Fruit fly (Drosophila melanogaster) whole organism, embryonic: Measurements from ENCODE around the gene CG16779.

Experiments used
- Bgb ChIP-seq: fragments of 200-800 bp; sonication (Bioruptor generic); IDR thresholded peaks from 2 replicates; pipeline ENCODE4 v1.3.6; 2022; ENCODE audit warnings: missing biosample characterization, missing genetic modification characterization; ENCODE audit not compliant: partially characterized antibody
- CG10209 ChIP-seq: fragments of 200-800 bp; sonication (Bioruptor generic); optimal IDR thresholded peaks from 3 replicates; lab custom pipeline; 2017; ENCODE audit warnings: missing biosample characterization, mild to moderate bottlenecking, missing genetic modification characterization, missing genetic modification reagents
- CG12299 ChIP-seq: fragments of 200-800 bp; sonication (Bioruptor generic); optimal IDR thresholded peaks from 2 replicates; lab custom pipeline; 2018; ENCODE audit warnings: missing biosample characterization, mild to moderate bottlenecking, missing genetic modification characterization
- CG12744 ChIP-seq: fragments of 200-800 bp; sonication (Bioruptor generic); optimal IDR thresholded peaks from 2 replicates; lab custom pipeline; 2016; ENCODE audit warnings: missing biosample characterization, missing genetic modification characterization
- CG12942 ChIP-seq: fragments of 200-800 bp; sonication (Bioruptor generic); optimal IDR thresholded peaks from 3 replicates; lab custom pipeline; 2016; ENCODE audit warnings: missing biosample characterization, missing genetic modification characterization
- CG14441 ChIP-seq: fragments of 200-800 bp; sonication (Bioruptor generic); IDR thresholded peaks from 2 replicates; pipeline ENCODE4 v1.3.6; 2022; ENCODE audit warnings: missing biosample characterization, missing genetic modification characterization
- CG15696 ChIP-seq: fragments of 200-800 bp; sonication (Bioruptor generic); optimal IDR thresholded peaks from 2 replicates; lab custom pipeline; 2019; ENCODE audit warnings: missing biosample characterization, mild to moderate bottlenecking, missing genetic modification characterization, moderate library complexity
- CG17328 ChIP-seq: fragments of 200-800 bp; sonication (Bioruptor generic); IDR thresholded peaks from 2 replicates; pipeline ENCODE4 v1.3.6; 2022; ENCODE audit warnings: missing biosample characterization, missing genetic modification characterization
- CG18764 ChIP-seq: fragments of 200-800 bp; sonication (Bioruptor generic); optimal IDR thresholded peaks from 3 replicates; lab custom pipeline; 2016; ENCODE audit warnings: missing biosample characterization, missing genetic modification characterization
- CG30403 ChIP-seq: fragments of 200-800 bp; sonication (Bioruptor generic); optimal IDR thresholded peaks from 3 replicates; lab custom pipeline; 2016; ENCODE audit warnings: missing biosample characterization, missing genetic modification characterization
- CG3847 ChIP-seq: fragments of 200-800 bp; sonication (Bioruptor generic); IDR thresholded peaks from 2 replicates; pipeline ENCODE4 v1.3.6; 2022; ENCODE audit warnings: missing biosample characterization, missing genetic modification characterization
- CG4404 ChIP-seq: fragments of 200-800 bp; sonication (Bioruptor generic); IDR thresholded peaks from 2 replicates; pipeline ENCODE4 v1.3.6; 2022; ENCODE audit warnings: missing biosample characterization, missing genetic modification characterization
- CG5180 ChIP-seq: fragments of 200-800 bp; sonication (Bioruptor generic); optimal IDR thresholded peaks from 3 replicates; lab custom pipeline; 2017; ENCODE audit warnings: missing biosample characterization, missing genetic modification characterization, mild to moderate bottlenecking, moderate library complexity, missing genetic modification reagents
- CG6654 ChIP-seq: fragments of 200-800 bp; sonication (Bioruptor generic); optimal IDR thresholded peaks from 2 replicates; lab custom pipeline; 2017; ENCODE audit warnings: missing biosample characterization, mild to moderate bottlenecking, missing genetic modification characterization
- CG8290 ChIP-seq, 3 experiments: fragments of 200-800 bp; sonication (Bioruptor generic); optimal IDR thresholded peaks; 2 replicates each; lab custom pipeline; 2016 to 2019; ENCODE audit warnings: missing biosample characterization in 3 of 3, missing genetic modification characterization in 3 of 3, mild to moderate bottlenecking in 2 of 3, moderate library complexity in 1 of 3
- CG8359 ChIP-seq: fragments of 200-800 bp; sonication (Bioruptor generic); optimal IDR thresholded peaks from 2 replicates; lab custom pipeline; 2017; ENCODE audit warnings: missing biosample characterization, mild to moderate bottlenecking, missing genetic modification characterization, borderline replicate concordance
- Dip3 ChIP-seq: fragments of 200-800 bp; sonication (Bioruptor generic); optimal IDR thresholded peaks from 3 replicates; lab custom pipeline; 2016; ENCODE audit warnings: missing biosample characterization, missing genetic modification characterization
- Dll ChIP-seq: fragments of 200-800 bp; sonication (Bioruptor generic); IDR thresholded peaks from 4 replicates; pipeline ENCODE4 v1.3.6; 2022; ENCODE audit warnings: missing biosample characterization, missing genetic modification characterization; ENCODE audit not compliant: partially characterized antibody
- HLH3B ChIP-seq: fragments of 200-800 bp; sonication (Bioruptor generic); IDR thresholded peaks from 2 replicates; pipeline ENCODE4 v1.3.6; 2022; ENCODE audit warnings: missing biosample characterization, missing genetic modification characterization
- Hmr ChIP-seq: fragments of 200-800 bp; sonication (Bioruptor generic); optimal IDR thresholded peaks from 3 replicates; lab custom pipeline; 2017; ENCODE audit warnings: mild to moderate bottlenecking, missing biosample characterization, missing genetic modification reagents, missing genetic modification characterization
- Hsf ChIP-seq: fragments of 200-800 bp; sonication (Bioruptor generic); optimal IDR thresholded peaks from 3 replicates; lab custom pipeline; 2016; ENCODE audit warnings: missing biosample characterization, missing genetic modification characterization
- Lim3 ChIP-seq: fragments of 200-800 bp; sonication (Bioruptor generic); IDR thresholded peaks from 2 replicates; pipeline ENCODE4 v1.3.6; 2022; ENCODE audit warnings: missing biosample characterization, missing genetic modification characterization
- MTF-1 ChIP-seq: fragments of 200-800 bp; sonication (Bioruptor generic); optimal IDR thresholded peaks from 2 replicates; lab custom pipeline; 2018; ENCODE audit warnings: missing biosample characterization, mild to moderate bottlenecking, missing genetic modification characterization, borderline replicate concordance
- Meics ChIP-seq: fragments of 200-800 bp; sonication (Bioruptor generic); optimal IDR thresholded peaks from 2 replicates; lab custom pipeline; 2017; ENCODE audit warnings: missing biosample characterization, mild to moderate bottlenecking, missing genetic modification characterization
- NC2β ChIP-seq: fragments of 200-800 bp; sonication (Bioruptor generic); optimal IDR thresholded peaks from 2 replicates; lab custom pipeline; 2016; ENCODE audit warnings: missing biosample characterization, missing genetic modification characterization
- Opbp ChIP-seq: fragments of 200-800 bp; sonication (Bioruptor generic); IDR thresholded peaks from 3 replicates; pipeline ENCODE4 v1.3.6; 2022; ENCODE audit warnings: missing biosample characterization, missing genetic modification characterization; ENCODE audit not compliant: partially characterized antibody
- Tbp ChIP-seq: fragments of >200 bp; optimal IDR thresholded peaks from 2 replicates; lab custom pipeline; 2018; ENCODE audit warnings: missing biosample characterization, missing genetic modification characterization
- bbx ChIP-seq: fragments of 200-800 bp; sonication (Bioruptor generic); IDR thresholded peaks from 2 replicates; pipeline ENCODE4 v1.3.6; 2022; ENCODE audit warnings: missing biosample characterization, missing genetic modification characterization; ENCODE audit not compliant: partially characterized antibody
- bcd ChIP-seq: fragments of 200-800 bp; sonication (Bioruptor generic); optimal IDR thresholded peaks from 2 replicates; lab custom pipeline; 2017; ENCODE audit warnings: missing biosample characterization, mild to moderate bottlenecking, missing genetic modification characterization
- btn ChIP-seq: fragments of 200-800 bp; sonication (Bioruptor generic); optimal IDR thresholded peaks from 2 replicates; lab custom pipeline; 2016; ENCODE audit warnings: missing biosample characterization, missing genetic modification characterization
- cas ChIP-seq: fragments of 200-800 bp; sonication (Bioruptor generic); IDR thresholded peaks from 2 replicates; pipeline ENCODE4 v1.3.6; 2022; ENCODE audit warnings: missing biosample characterization, missing genetic modification characterization
- cwo ChIP-seq: fragments of 200-800 bp; sonication (Bioruptor generic); optimal IDR thresholded peaks from 3 replicates; lab custom pipeline; 2017; ENCODE audit warnings: missing biosample characterization, missing genetic modification characterization, mild to moderate bottlenecking, moderate library complexity, missing genetic modification reagents
- dati ChIP-seq: fragments of 200-800 bp; sonication (Bioruptor generic); IDR thresholded peaks from 2 replicates; pipeline ENCODE4 v1.3.6; 2022; ENCODE audit warnings: missing biosample characterization, missing genetic modification characterization
- disco-r ChIP-seq: fragments of 200-800 bp; sonication (Bioruptor generic); optimal IDR thresholded peaks from 2 replicates; lab custom pipeline; 2016; ENCODE audit warnings: missing biosample characterization, missing genetic modification characterization
- emc ChIP-seq: fragments of 200-800 bp; sonication (Bioruptor generic); optimal IDR thresholded peaks from 2 replicates; lab custom pipeline; 2016; ENCODE audit warnings: missing biosample characterization, missing genetic modification characterization
- fd96Cb ChIP-seq: fragments of 200-800 bp; sonication (Bioruptor generic); optimal IDR thresholded peaks from 2 replicates; lab custom pipeline; 2018; ENCODE audit warnings: missing biosample characterization, mild to moderate bottlenecking, missing genetic modification characterization, moderate library complexity
- gcm ChIP-seq: fragments of 200-800 bp; sonication (Bioruptor generic); optimal IDR thresholded peaks from 2 replicates; lab custom pipeline; 2019; ENCODE audit warnings: missing biosample characterization, mild to moderate bottlenecking, missing genetic modification characterization, moderate library complexity
- gcm2 ChIP-seq: fragments of 200-800 bp; sonication (Bioruptor generic); optimal IDR thresholded peaks from 2 replicates; lab custom pipeline; 2016; ENCODE audit warnings: missing biosample characterization, missing genetic modification characterization
- ind ChIP-seq: fragments of 200-800 bp; sonication (Bioruptor generic); optimal IDR thresholded peaks from 3 replicates; lab custom pipeline; 2016; ENCODE audit warnings: missing biosample characterization, missing genetic modification characterization
- jing ChIP-seq: fragments of 200-800 bp; sonication (Bioruptor generic); optimal IDR thresholded peaks from 2 replicates; lab custom pipeline; 2018; ENCODE audit warnings: missing biosample characterization, mild to moderate bottlenecking, missing genetic modification characterization
- lab ChIP-seq: fragments of 200-800 bp; sonication (Bioruptor generic); optimal IDR thresholded peaks from 3 replicates; lab custom pipeline; 2017; ENCODE audit warnings: missing biosample characterization, missing genetic modification characterization, mild to moderate bottlenecking, moderate library complexity, missing genetic modification reagents
- p53 ChIP-seq: fragments of 200-800 bp; sonication (Bioruptor generic); optimal IDR thresholded peaks from 2 replicates; lab custom pipeline; 2016; ENCODE audit warnings: missing biosample characterization, missing genetic modification characterization
- pfk ChIP-seq: fragments of 200-800 bp; sonication (Bioruptor generic); optimal IDR thresholded peaks from 2 replicates; lab custom pipeline; 2018; ENCODE audit warnings: missing biosample characterization, mild to moderate bottlenecking, missing genetic modification characterization, moderate library complexity
- repo ChIP-seq: fragments of 200-800 bp; sonication (Bioruptor generic); optimal IDR thresholded peaks from 2 replicates; lab custom pipeline; 2016; ENCODE audit warnings: missing biosample characterization, missing genetic modification characterization
- row ChIP-seq: fragments of 200-800 bp; sonication (Bioruptor generic); IDR thresholded peaks from 3 replicates; pipeline ENCODE4 v1.3.6; 2022; ENCODE audit warnings: missing biosample characterization, missing genetic modification characterization
- run ChIP-seq: fragments of 200-800 bp; sonication (Bioruptor generic); optimal IDR thresholded peaks from 3 replicates; lab custom pipeline; 2018; ENCODE audit warnings: missing biosample characterization, mild to moderate bottlenecking, missing genetic modification characterization
- sens ChIP-seq: fragments of 200-800 bp; sonication (Bioruptor generic); peaks from one replicate; lab custom pipeline; 2016; ENCODE audit warnings: missing biosample characterization, missing genetic modification characterization
- shn ChIP-seq: fragments of 200-800 bp; sonication (Bioruptor generic); optimal IDR thresholded peaks from 3 replicates; lab custom pipeline; 2016; ENCODE audit warnings: missing biosample characterization, missing genetic modification characterization
- tin ChIP-seq: fragments of 200-800 bp; sonication (Bioruptor generic); optimal IDR thresholded peaks from 3 replicates; lab custom pipeline; 2016; ENCODE audit warnings: missing biosample characterization, missing genetic modification characterization
- unpg ChIP-seq: fragments of 200-800 bp; sonication (Bioruptor generic); optimal IDR thresholded peaks from 3 replicates; lab custom pipeline; 2018; ENCODE audit warnings: missing biosample characterization, mild to moderate bottlenecking, missing genetic modification characterization, moderate library complexity
- z ChIP-seq: fragments of 200-800 bp; sonication (Bioruptor generic); IDR thresholded peaks from 3 replicates; pipeline ENCODE4 v1.3.6; 2022; ENCODE audit warnings: missing biosample characterization, missing genetic modification characterization

Gene CG16779

DNA sequence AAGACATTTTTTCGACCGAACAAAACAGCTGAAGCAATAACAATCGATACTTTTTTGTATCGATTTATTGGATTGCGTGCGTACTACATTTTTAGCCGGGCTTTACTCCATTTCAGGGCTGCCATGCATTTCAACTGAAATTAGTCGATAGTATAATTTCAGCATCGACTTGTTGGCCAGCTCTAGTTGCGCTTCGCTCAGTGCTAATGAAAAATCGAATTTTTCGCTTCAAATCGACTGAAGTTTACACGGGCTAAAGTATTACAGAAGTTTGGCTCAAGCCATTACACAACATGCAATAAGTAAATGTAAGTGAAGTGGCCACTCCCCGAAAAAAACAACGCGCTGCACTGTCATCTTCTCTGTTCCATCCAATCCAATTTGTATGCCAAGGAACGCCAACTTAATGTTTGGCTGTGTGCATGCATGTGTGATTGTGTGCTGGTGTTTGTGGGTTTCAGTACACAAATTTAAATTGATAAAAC lies 22.4 kb upstream of the CG16779 start, which contains the start of the genes mRpL47, CG8176 and Kdm3 (continued):
- TF ChIP-seq bbx (GFP tag; lab: Robert Waterston, UW) (no peak), shn (GFP tag; lab: Kevin White, UChicago) (peak; percentile 79), row (no peak), emc (peak; percentile 43), gcm2 (GFP tag; lab: Kevin White, UChicago) (no peak), disco-r (GFP tag; lab: Kevin White, UChicago) (peak; percentile 15), CG18764 (GFP tag; lab: Kevin White, UChicago) (peak; percentile 55), sens (GFP tag; lab: Kevin White, UChicago) (peak; percentile 93), Hmr (GFP tag; lab: Kevin White, UChicago) (peak; percentile 86), CG15696 (tag; lab: Kevin White, UChicago) (peak; percentile 51), p53 (GFP tag; lab: Kevin White, UChicago) (peak; percentile 74), run (tag; lab: Kevin White, UChicago) (no peak), CG12942 (GFP tag; lab: Kevin White, UChicago) (peak; percentile 61), tin (peak; percentile 68), Opbp (GFP tag; lab: Robert Waterston, UW) (no peak), pfk (GFP tag; lab: Kevin White, UChicago) (peak; percentile 26), CG3847 (no peak), unpg (GFP tag; lab: Kevin White, UChicago) (peak; percentile 25), Dll (GFP tag; lab: Robert Waterston, UW) (no peak), CG6654 (GFP tag; lab: Kevin White, UChicago) (no peak), Tbp (no peak), CG5180 (no peak), gcm (GFP tag; lab: Kevin White, UChicago) (no peak), CG8359 (GFP tag; lab: Kevin White, UChicago) (no peak), bcd (GFP tag; lab: Kevin White, UChicago) (no peak), cwo (GFP tag; lab: Kevin White, UChicago) (no peak), Bgb (GFP tag; lab: Robert Waterston, UW) (no peak), ind (GFP tag; lab: Kevin White, UChicago) (peak; percentile 61), CG12299 (tag; lab: Kevin White, UChicago) (no peak), Lim3 (GFP tag; lab: Robert Waterston, UW) (no peak), HLH3B (no peak), Dip3 (GFP tag; lab: Kevin White, UChicago) (peak; percentile 50), cas (GFP tag; lab: Robert Waterston, UW) (no peak), CG10209 (GFP tag; lab: Kevin White, UChicago) (peak; percentile 15), CG14441 (GFP tag; lab: Robert Waterston, UW) (no peak), dati (GFP tag; lab: Robert Waterston, UW) (no peak), btn (no peak), Meics (GFP tag; lab: Kevin White, UChicago) (peak; percentile 30), CG8290 (GFP tag; optimal IDR thresholded peaks at IDR 0.05; lab: Kevin White, UChicago) (no peak), CG8290 (tag; optimal IDR thresholded peaks at IDR 0.05; lab: Kevin White, UChicago) (peak in 1 of 2 experiments; percentile 95), CG12744 (peak; percentile 48), repo (peak; percentile 80), MTF-1 (GFP tag; lab: Kevin White, UChicago) (no peak), Hsf (peak; percentile 66), NC2β (peak; percentile 78), fd96Cb (tag; lab: Kevin White, UChicago) (no peak), CG17328 (GFP tag; lab: Robert Waterston, UW) (no peak), lab (no peak), jing (no peak), z (no peak), CG4404 (GFP tag; lab: Robert Waterston, UW) (no peak), CG30403 (GFP tag; lab: Kevin White, UChicago) (peak; percentile 73)
